Fruit fly (Drosophila melanogaster) S2 (cell line): ENCODE results near the gene CG32225.

ENCODE experiments used
- CG8478 ChIP-seq: fragments of >200 bp; optimal IDR thresholded peaks from 2 replicates; lab custom pipeline; 2018
- CTCF ChIP-seq, 2 experiments: fragments of >200 bp; optimal IDR thresholded peaks; 2 replicates each; lab custom pipeline; 2018

DNA sequence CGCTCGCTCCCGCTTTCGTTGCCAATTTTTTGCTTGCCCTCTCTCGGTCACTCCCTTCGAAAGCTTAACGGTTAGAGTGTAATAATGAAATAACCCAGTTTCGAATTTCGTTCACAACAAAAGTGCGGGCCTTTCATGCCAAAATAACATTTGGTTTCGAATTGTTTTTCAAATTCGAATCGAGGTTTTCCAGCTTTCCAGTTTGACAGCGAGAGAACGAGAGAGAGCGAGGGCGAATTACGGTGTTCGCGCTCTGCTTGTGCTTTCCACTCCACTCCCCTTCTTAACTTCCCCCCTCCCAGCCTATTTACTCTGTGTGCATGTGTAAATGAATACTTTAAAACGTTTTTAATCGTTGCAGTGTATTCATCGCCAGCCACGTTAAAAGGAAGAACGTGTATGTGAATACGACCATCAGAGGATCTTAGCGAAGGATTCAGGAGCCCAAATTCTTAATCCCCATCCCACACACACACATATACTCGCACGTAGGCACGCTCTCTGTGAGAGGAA is 42.6 kb upstream of the CG32225 start:
- TF ChIP-seq CTCF (optimal IDR thresholded peaks at IDR 0.05; lab: Kevin White, UChicago): no peak
- TF ChIP-seq CG8478: no peak
